Fruit fly (Drosophila melanogaster) whole organism, embryonic: ENCODE data around the gene CG3513.
A peak's percentile ranks its signal among the peaks of the same experiment; 100 is the strongest.

ENCODE experiments used
- Atf-2 ChIP-seq: fragments of 200-800 bp; sonication (Bioruptor generic); optimal IDR thresholded peaks from 2 replicates; lab custom pipeline; 2016; ENCODE audit warnings: missing biosample characterization, missing genetic modification characterization
- Atf3 ChIP-seq: fragments of 200-800 bp; sonication (Bioruptor generic); optimal IDR thresholded peaks from 3 replicates; lab custom pipeline; 2016; ENCODE audit warnings: missing biosample characterization, missing genetic modification characterization
- BEAF-32 ChIP-seq: fragments of 200-800 bp; sonication (Bioruptor generic); optimal IDR thresholded peaks from 3 replicates; lab custom pipeline; 2017; ENCODE audit warnings: missing biosample characterization, missing genetic modification characterization, mild to moderate bottlenecking, moderate library complexity, missing genetic modification reagents
- Bgb ChIP-seq: fragments of 200-800 bp; sonication (Bioruptor generic); IDR thresholded peaks from 2 replicates; pipeline ENCODE4 v1.3.6; 2022; ENCODE audit warnings: missing biosample characterization, missing genetic modification characterization; ENCODE audit not compliant: partially characterized antibody
- C15 ChIP-seq: fragments of 200-800 bp; sonication (Bioruptor generic); IDR thresholded peaks from 3 replicates; pipeline ENCODE4 v1.3.6; 2022; ENCODE audit warnings: missing biosample characterization, missing genetic modification characterization
- CG10321 ChIP-seq: fragments of 200-800 bp; sonication (Bioruptor generic); IDR thresholded peaks from 2 replicates; pipeline ENCODE4 v1.3.6; 2022; ENCODE audit warnings: missing biosample characterization, missing genetic modification characterization
- CG11560 ChIP-seq: fragments of 200-800 bp; sonication (Bioruptor generic); IDR thresholded peaks from 3 replicates; pipeline ENCODE4 v1.3.6; 2022; ENCODE audit warnings: missing biosample characterization, missing genetic modification characterization
- CG12071 ChIP-seq: fragments of 200-800 bp; sonication (Bioruptor generic); optimal IDR thresholded peaks from 3 replicates; lab custom pipeline; 2018; ENCODE audit warnings: missing biosample characterization, mild to moderate bottlenecking, missing genetic modification characterization
- CG12236 ChIP-seq: fragments of 200-800 bp; sonication (Bioruptor generic); optimal IDR thresholded peaks from 2 replicates; lab custom pipeline; 2016; ENCODE audit warnings: missing biosample characterization, missing genetic modification characterization
- CG12942 ChIP-seq: fragments of 200-800 bp; sonication (Bioruptor generic); optimal IDR thresholded peaks from 3 replicates; lab custom pipeline; 2016; ENCODE audit warnings: missing biosample characterization, missing genetic modification characterization
- CG14860 ChIP-seq: fragments of 200-800 bp; sonication (Bioruptor generic); IDR thresholded peaks from 3 replicates; pipeline ENCODE4 v1.3.6; 2022; ENCODE audit warnings: missing biosample characterization, missing genetic modification characterization; ENCODE audit not compliant: partially characterized antibody
- CG15601 ChIP-seq: fragments of 200-800 bp; sonication (Bioruptor generic); optimal IDR thresholded peaks from 3 replicates; lab custom pipeline; 2019; ENCODE audit warnings: missing biosample characterization, mild to moderate bottlenecking, missing genetic modification characterization, moderate library complexity
- CG1603 ChIP-seq: fragments of 200-800 bp; sonication (Bioruptor generic); optimal IDR thresholded peaks from 2 replicates; lab custom pipeline; 2019; ENCODE audit warnings: missing biosample characterization, mild to moderate bottlenecking, missing genetic modification characterization, moderate library complexity
- CG16815 ChIP-seq: fragments of 200-800 bp; sonication (Bioruptor generic); optimal IDR thresholded peaks from 3 replicates; lab custom pipeline; 2017; ENCODE audit warnings: missing biosample characterization, mild to moderate bottlenecking, missing genetic modification characterization
- CG17328 ChIP-seq: fragments of 200-800 bp; sonication (Bioruptor generic); IDR thresholded peaks from 2 replicates; pipeline ENCODE4 v1.3.6; 2022; ENCODE audit warnings: missing biosample characterization, missing genetic modification characterization
- CG17361 ChIP-seq: fragments of 200-800 bp; sonication (Bioruptor generic); IDR thresholded peaks from 3 replicates; pipeline ENCODE4 v1.3.6; 2022; ENCODE audit warnings: missing biosample characterization, missing genetic modification characterization
- CG18011 ChIP-seq: fragments of 200-800 bp; sonication (Bioruptor generic); optimal IDR thresholded peaks from 2 replicates; lab custom pipeline; 2017; ENCODE audit warnings: missing biosample characterization, missing genetic modification characterization, mild to moderate bottlenecking, moderate library complexity, missing genotype
- CG18262 ChIP-seq: fragments of 200-800 bp; optimal IDR thresholded peaks from 3 replicates; lab custom pipeline; 2019; ENCODE audit warnings: missing biosample characterization, mild to moderate bottlenecking, missing genetic modification characterization, moderate library complexity
- CG2678 ChIP-seq: fragments of 200-800 bp; sonication (Bioruptor generic); optimal IDR thresholded peaks from 3 replicates; lab custom pipeline; 2019; ENCODE audit warnings: missing biosample characterization, mild to moderate bottlenecking, missing genetic modification characterization, moderate library complexity
- CG3163 ChIP-seq: fragments of 200-800 bp; sonication (Bioruptor generic); optimal IDR thresholded peaks from 3 replicates; lab custom pipeline; 2016; ENCODE audit warnings: missing biosample characterization, missing genetic modification characterization
- CG32767 ChIP-seq: fragments of 200-800 bp; sonication (Bioruptor generic); IDR thresholded peaks from 2 replicates; pipeline ENCODE4 v1.3.6; 2022; ENCODE audit warnings: missing biosample characterization, missing genetic modification characterization
- CG3407 ChIP-seq: fragments of 200-800 bp; sonication (Bioruptor generic); optimal IDR thresholded peaks from 2 replicates; lab custom pipeline; 2018; ENCODE audit warnings: missing biosample characterization, mild to moderate bottlenecking, missing genetic modification characterization
- CG3847 ChIP-seq: fragments of 200-800 bp; sonication (Bioruptor generic); IDR thresholded peaks from 2 replicates; pipeline ENCODE4 v1.3.6; 2022; ENCODE audit warnings: missing biosample characterization, missing genetic modification characterization
- CG43689 ChIP-seq: fragments of 200-800 bp; sonication (Bioruptor generic); IDR thresholded peaks from 2 replicates; pipeline ENCODE4 v1.3.6; 2022; ENCODE audit warnings: missing biosample characterization, missing genetic modification characterization
- CG8359 ChIP-seq: fragments of 200-800 bp; sonication (Bioruptor generic); optimal IDR thresholded peaks from 2 replicates; lab custom pipeline; 2017; ENCODE audit warnings: missing biosample characterization, mild to moderate bottlenecking, missing genetic modification characterization, borderline replicate concordance
- CHES-1-like ChIP-seq: fragments of 200-800 bp; sonication (Bioruptor generic); optimal IDR thresholded peaks from 2 replicates; lab custom pipeline; 2016; ENCODE audit warnings: missing biosample characterization, missing genetic modification characterization
- Dip2 ChIP-seq: fragments of 200-800 bp; sonication (Bioruptor generic); IDR thresholded peaks from 2 replicates; pipeline ENCODE4 v1.3.6; 2022; ENCODE audit warnings: missing biosample characterization, missing genetic modification characterization
- Dll ChIP-seq: fragments of 200-800 bp; sonication (Bioruptor generic); IDR thresholded peaks from 4 replicates; pipeline ENCODE4 v1.3.6; 2022; ENCODE audit warnings: missing biosample characterization, missing genetic modification characterization; ENCODE audit not compliant: partially characterized antibody
- E2f1 ChIP-seq: fragments of 200-800 bp; sonication (Bioruptor generic); IDR thresholded peaks from 2 replicates; pipeline ENCODE4 v1.3.6; 2022; ENCODE audit warnings: missing biosample characterization, missing genetic modification characterization
- Fer1 ChIP-seq: fragments of 200-800 bp; sonication (Bioruptor generic); optimal IDR thresholded peaks from 2 replicates; lab custom pipeline; 2017; ENCODE audit warnings: missing biosample characterization, mild to moderate bottlenecking, missing genetic modification characterization
- H2.0 ChIP-seq: fragments of 200-800 bp; sonication (Bioruptor generic); IDR thresholded peaks from 2 replicates; pipeline ENCODE4 v1.3.6; 2022; ENCODE audit warnings: missing biosample characterization, missing genetic modification characterization
- Hr39 ChIP-seq: fragments of >200 bp; optimal IDR thresholded peaks from 2 replicates; lab custom pipeline; 2017
- Lhr ChIP-seq: fragments of 200-800 bp; sonication (Bioruptor generic); optimal IDR thresholded peaks from 3 replicates; lab custom pipeline; 2017; ENCODE audit warnings: mild to moderate bottlenecking, missing biosample characterization, missing genetic modification reagents, missing genetic modification characterization
- Mad ChIP-seq: fragments of 200-800 bp; sonication (Bioruptor generic); optimal IDR thresholded peaks from 2 replicates; lab custom pipeline; 2016; ENCODE audit warnings: missing biosample characterization, missing genetic modification characterization
- Nf-YB ChIP-seq: fragments of 200-800 bp; sonication (Bioruptor generic); optimal IDR thresholded peaks from 3 replicates; lab custom pipeline; 2019; ENCODE audit warnings: missing biosample characterization, mild to moderate bottlenecking, missing genetic modification characterization, moderate library complexity
- Opbp ChIP-seq: fragments of 200-800 bp; sonication (Bioruptor generic); IDR thresholded peaks from 3 replicates; pipeline ENCODE4 v1.3.6; 2022; ENCODE audit warnings: missing biosample characterization, missing genetic modification characterization; ENCODE audit not compliant: partially characterized antibody
- Ptx1 ChIP-seq: fragments of 200-800 bp; sonication (Bioruptor generic); IDR thresholded peaks from 2 replicates; pipeline ENCODE4 v1.3.6; 2022; ENCODE audit warnings: missing biosample characterization, missing genetic modification characterization
- Sox100B ChIP-seq: fragments of 200-800 bp; sonication (Bioruptor generic); optimal IDR thresholded peaks from 3 replicates; lab custom pipeline; 2018; ENCODE audit warnings: missing biosample characterization, mild to moderate bottlenecking, missing genetic modification characterization
- bsh ChIP-seq, 2 experiments: fragments of 200-800 bp; sonication (Bioruptor generic); optimal IDR thresholded peaks; 2 replicates each; lab custom pipeline; 2017 to 2018; ENCODE audit warnings: mild to moderate bottlenecking in 2 of 2, missing biosample characterization in 2 of 2, missing genetic modification characterization in 2 of 2, moderate library complexity in 1 of 2
- da ChIP-seq: fragments of 200-800 bp; sonication (Bioruptor generic); optimal IDR thresholded peaks from 2 replicates; lab custom pipeline; 2016; ENCODE audit warnings: missing biosample characterization, missing genetic modification characterization
- dysf ChIP-seq: fragments of 200-800 bp; sonication (Bioruptor generic); IDR thresholded peaks from 3 replicates; pipeline ENCODE4 v1.3.6; 2022; ENCODE audit warnings: missing biosample characterization, missing genetic modification characterization
- eyg ChIP-seq: fragments of 200-800 bp; sonication (Bioruptor generic); optimal IDR thresholded peaks from 3 replicates; lab custom pipeline; 2016; ENCODE audit warnings: missing biosample characterization, missing genetic modification characterization
- grau ChIP-seq: fragments of 200-800 bp; optimal IDR thresholded peaks from 3 replicates; lab custom pipeline; 2019; ENCODE audit warnings: missing biosample characterization, mild to moderate bottlenecking, missing genetic modification characterization, moderate library complexity
- gt ChIP-seq: fragments of 200-800 bp; sonication (Bioruptor generic); IDR thresholded peaks from 2 replicates; pipeline ENCODE4 v1.3.6; 2022; ENCODE audit warnings: missing biosample characterization, missing genetic modification characterization
- jigr1 ChIP-seq: fragments of 200-800 bp; sonication (Bioruptor generic); IDR thresholded peaks from 3 replicates; pipeline ENCODE4 v1.3.6; 2022; ENCODE audit warnings: missing biosample characterization, missing genetic modification characterization
- knrl ChIP-seq: fragments of 200-800 bp; sonication (Bioruptor generic); IDR thresholded peaks from 3 replicates; pipeline ENCODE4 v1.3.6; 2022; ENCODE audit warnings: missing biosample characterization, missing genetic modification characterization; ENCODE audit not compliant: partially characterized antibody
- salm ChIP-seq: fragments of 200-800 bp; sonication (Bioruptor generic); optimal IDR thresholded peaks from 2 replicates; lab custom pipeline; 2018; ENCODE audit warnings: missing biosample characterization, mild to moderate bottlenecking, missing genetic modification characterization
- seq ChIP-seq: fragments of 200-800 bp; sonication (Bioruptor generic); IDR thresholded peaks from 2 replicates; pipeline ENCODE4 v1.3.6; 2022; ENCODE audit warnings: missing biosample characterization, missing genetic modification characterization
- sisA ChIP-seq: fragments of 200-800 bp; sonication (Bioruptor generic); IDR thresholded peaks from 2 replicates; pipeline ENCODE4 v1.3.6; 2022; ENCODE audit warnings: missing biosample characterization, missing genetic modification characterization
- so ChIP-seq: fragments of 200-800 bp; sonication (Bioruptor generic); IDR thresholded peaks from 3 replicates; pipeline ENCODE4 v1.3.6; 2022; ENCODE audit warnings: missing biosample characterization, missing genetic modification characterization
- tap ChIP-seq: fragments of 200-800 bp; optimal IDR thresholded peaks from 3 replicates; lab custom pipeline; 2019; ENCODE audit warnings: missing biosample characterization, mild to moderate bottlenecking, missing genetic modification characterization, moderate library complexity
- yki ChIP-seq: fragments of >200 bp; optimal IDR thresholded peaks from 3 replicates; lab custom pipeline; 2018

Gene CG3513

DNA sequence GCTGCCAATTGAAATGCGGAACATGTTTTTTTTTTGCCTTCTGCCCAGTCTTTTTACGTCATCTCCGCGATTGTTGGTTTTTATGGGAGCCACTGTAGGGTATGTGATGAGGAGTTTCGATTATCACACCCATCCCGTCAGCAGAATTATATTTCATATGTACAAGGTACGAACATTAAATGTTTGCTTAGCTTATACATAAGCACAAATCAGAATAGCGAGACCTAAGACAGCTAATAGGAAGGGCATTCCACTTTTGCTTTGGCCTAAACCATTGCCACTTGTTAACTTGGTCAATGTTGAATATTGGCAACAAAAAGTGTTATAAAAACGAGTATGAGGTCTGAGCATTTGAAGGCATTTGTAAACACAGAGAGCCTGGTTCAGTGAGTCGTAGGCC, 10.3 kb upstream of the CG3513 start, which contains the start of gene CG2816 (continued):
- TF ChIP-seq dysf (GFP tag; lab: Robert Waterston, UW) (peak; percentile 92), CG1603 (peak; percentile 51), CG16815 (GFP tag; lab: Kevin White, UChicago) (peak; percentile 56), CG11560 (tag; lab: Robert Waterston, UW) (peak; percentile 75), bsh (GFP tag; optimal IDR thresholded peaks at IDR 0.05; lab: Kevin White, UChicago) (no peak), sisA (no peak), CG43689 (GFP tag; lab: Robert Waterston, UW) (peak; percentile 60), gt (no peak), yki (lab: Kevin White, UChicago) (no peak), H2.0 (peak; percentile 76), CG3847 (GFP tag; lab: Robert Waterston, UW) (peak; percentile 89), Hr39 (no peak), CG8359 (GFP tag; lab: Kevin White, UChicago) (no peak), CG17328 (0 out of 2 replicates have a peak, but pooled peaks have one; percentile 22), Nf-YB (GFP tag; lab: Kevin White, UChicago) (no peak), jigr1 (no peak), eyg (no peak), grau (tag; lab: Kevin White, UChicago) (peak; percentile 58), CG17361 (GFP tag; lab: Robert Waterston, UW) (no peak), CG14860 (GFP tag; lab: Robert Waterston, UW) (no peak), CG15601 (tag; lab: Kevin White, UChicago) (peak; percentile 8), Dip2 (no peak), Lhr (GFP tag; lab: Kevin White, UChicago) (no peak), so (GFP tag; lab: Robert Waterston, UW) (no peak), CG12236 (no peak), Mad (GFP tag; lab: Kevin White, UChicago) (peak; percentile 11), CG3407 (no peak), CG12942 (GFP tag; lab: Kevin White, UChicago) (peak; percentile 42), E2f1 (0 out of 2 replicates have a peak, but pooled peaks have one; percentile 33), da (no peak), salm (tag; lab: Kevin White, UChicago) (no peak), CG10321 (GFP tag; lab: Robert Waterston, UW) (0 out of 2 replicates have a peak, but pooled peaks have one; percentile 13), Dll (GFP tag; lab: Robert Waterston, UW) (no peak), seq (GFP tag; lab: Robert Waterston, UW) (peak; percentile 47), Bgb (GFP tag; lab: Robert Waterston, UW) (no peak), CG32767 (GFP tag; lab: Robert Waterston, UW) (0 out of 2 replicates have a peak, but pooled peaks have one; percentile 14), Sox100B (peak; percentile 4), Atf-2 (GFP tag; lab: Kevin White, UChicago) (peak; percentile 63), CG3163 (GFP tag; lab: Kevin White, UChicago) (peak; percentile 9), Fer1 (peak; percentile 9), BEAF-32 (GFP tag; lab: Kevin White, UChicago) (no peak), CG18011 (GFP tag; lab: Kevin White, UChicago) (peak; percentile 44), CG18262 (tag; lab: Kevin White, UChicago) (no peak), knrl (GFP tag; lab: Robert Waterston, UW) (no peak), Opbp (no peak), CHES-1-like (peak; percentile 79), tap (tag; lab: Kevin White, UChicago) (peak; percentile 24), CG12071 (peak; percentile 20), C15 (GFP tag; lab: Robert Waterston, UW) (0 out of 3 replicates have a peak, but pooled peaks have one; percentile 18), CG2678 (tag; lab: Kevin White, UChicago) (peak; percentile 66), Atf3 (GFP tag; lab: Kevin White, UChicago) (peak; percentile 26), Ptx1 (GFP tag; lab: Robert Waterston, UW) (peak; percentile 85)
